Worm (Caenorhabditis elegans) whole organism, early embryonic: ENCODE measurements around the gene enee-1.

ENCODE experiments used
- ceh-13 ChIP-seq: fragments of 200-800 bp; sonication (Bioruptor generic); optimal IDR thresholded peaks from 2 replicates; lab custom pipeline; 2018; ENCODE audit warnings: mild to moderate bottlenecking, missing genetic modification characterization, missing compliant biosample characterization
- ceh-36 ChIP-seq: sonication (generic microtip); optimal IDR thresholded peaks from 2 replicates; lab custom pipeline; 2016; ENCODE audit warnings: missing genetic modification characterization, inconsistent platforms, missing compliant biosample characterization
- ets-7 ChIP-seq: sonication (generic microtip); optimal IDR thresholded peaks from 2 replicates; lab custom pipeline; 2016; ENCODE audit warnings: missing genotype, missing genetic modification characterization, missing compliant biosample characterization
- hmg-4 ChIP-seq: fragments of 200-800 bp; sonication (Bioruptor generic); optimal IDR thresholded peaks from 2 replicates; lab custom pipeline; 2018; ENCODE audit warnings: mild to moderate bottlenecking, missing genetic modification characterization, missing compliant biosample characterization
- hnd-1 ChIP-seq: sonication (generic microtip); optimal IDR thresholded peaks from 2 replicates; lab custom pipeline; 2016; ENCODE audit warnings: missing genetic modification characterization, missing compliant biosample characterization
- scrt-1 ChIP-seq: fragments of 200-800 bp; sonication (Bioruptor generic); IDR thresholded peaks from 2 replicates; pipeline ENCODE4 v1.3.6; 2022; ENCODE audit warnings: missing genetic modification characterization, missing compliant biosample characterization
- sea-1 ChIP-seq: fragments of 200-800 bp; sonication (Bioruptor generic); conservative IDR thresholded peaks from 2 replicates; pipeline ENCODE4 v1.3.6; 2022; ENCODE audit warnings: missing genetic modification characterization, missing compliant biosample characterization
- tbx-11 ChIP-seq: fragments of 200-800 bp; sonication (Bioruptor generic); IDR thresholded peaks from 2 replicates; pipeline ENCODE4 v1.3.6; 2022; ENCODE audit warnings: missing genetic modification characterization, missing compliant biosample characterization

- no peak for TF ChIP-seq ets-7
- no peak for TF ChIP-seq hmg-4 (GFP tag; lab: Kevin White, UChicago)
- TF ChIP-seq tbx-11 (GFP tag; lab: Robert Waterston, UW): no peak
- TF ChIP-seq scrt-1 (GFP tag; lab: Robert Waterston, UW): no peak
- no peak for TF ChIP-seq ceh-36 (tag; lab: Kevin White, UChicago)
- TF ChIP-seq hnd-1 (tag; lab: Kevin White, UChicago): no peak
- TF ChIP-seq ceh-13 (GFP tag; lab: Kevin White, UChicago): no peak
- TF ChIP-seq sea-1 (GFP tag; lab: Robert Waterston, UW): no peak
Measured at ce11 chrII:28283-28682, 3.8 kb downstream of the enee-1 start, which contains the start of gene F23F1.4.
